Worm (Caenorhabditis elegans): ENCODE data around the gene rps-11.

The rps-11 gene

DNA sequence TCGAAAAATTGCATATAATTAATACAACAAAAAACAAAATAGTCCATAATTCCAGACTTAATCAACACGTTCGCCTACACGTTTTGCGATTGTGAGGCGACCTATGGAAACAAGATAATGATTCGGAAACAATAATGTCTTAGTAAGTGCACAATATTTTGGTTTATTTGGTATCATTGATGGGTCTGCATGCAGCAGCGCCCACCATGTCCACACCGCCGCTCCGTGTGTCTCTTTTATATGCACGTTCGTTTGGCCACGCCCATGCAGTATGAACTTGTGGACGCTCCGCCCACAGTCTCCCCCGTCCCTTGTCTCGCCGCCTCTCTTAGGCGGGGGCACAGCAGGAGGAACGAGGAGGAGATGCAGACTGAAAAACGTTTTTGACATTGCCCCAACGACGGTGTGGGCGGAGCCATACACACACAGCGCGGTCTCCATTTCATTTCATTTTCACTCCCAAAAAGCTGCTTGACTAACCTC lies 8.2 kb upstream of the rps-11 start, which contains the start of gene mig-38:
mig-38 (plus strand) TSS at position 54 of the 483 bp plus-strand sequence.
- no peak for TF ChIP-seq egl-18 (GFP tag; IDR thresholded peaks at IDR 0.05)
- no peak for TF ChIP-seq F57C9.4 (tag; optimal IDR thresholded peaks at IDR 0.05)
- no peak for TF ChIP-seq hlh-12 (tag; optimal IDR thresholded peaks at IDR 0.05)
- no peak for TF ChIP-seq madf-3 (GFP tag; IDR thresholded peaks at IDR 0.05)
- no peak for TF ChIP-seq bed-1 (GFP tag; IDR thresholded peaks at IDR 0.05)
- TF ChIP-seq aptf-3 (GFP tag; IDR thresholded peaks at IDR 0.05) = no peak
- peak; percentile 41; the same call in 1 of the 2 replicates for TF ChIP-seq hmg-1.2 (GFP tag; IDR thresholded peaks at IDR 0.05)
- no peak for TF ChIP-seq lag-1 (GFP tag; IDR thresholded peaks at IDR 0.05)
- TF ChIP-seq ztf-3 (GFP tag; optimal IDR thresholded peaks at IDR 0.05) = no peak
- TF ChIP-seq hmg-20 (GFP tag; IDR thresholded peaks at IDR 0.05) = no peak
- TF ChIP-seq ZK185.1 (tag; optimal IDR thresholded peaks at IDR 0.05; ENCODE audit: poor library complexity, severe bottlenecking) = no peak
- TF ChIP-seq mcd-1 (GFP tag; IDR thresholded peaks at IDR 0.05) = peak; percentile 48; the same call in 1 of the 2 replicates
- no peak for TF ChIP-seq B0336.3 (GFP tag; IDR thresholded peaks at IDR 0.05)
- no peak for TF ChIP-seq hsf-1 (GFP tag; IDR thresholded peaks at IDR 0.05)
- no peak for TF ChIP-seq ztf-26 (tag; optimal IDR thresholded peaks at IDR 0.05)
- TF ChIP-seq lin-54 (GFP tag; optimal IDR thresholded peaks at IDR 0.05) = no peak
- no peak for TF ChIP-seq D2030.7 (GFP tag; IDR thresholded peaks at IDR 0.05)
- TF ChIP-seq F39B2.1 (GFP tag; IDR thresholded peaks at IDR 0.05) = no peak
- TF ChIP-seq Y53F4B.3 (GFP tag; IDR thresholded peaks at IDR 0.05) = no peak
- TF ChIP-seq madf-6 (GFP tag; IDR thresholded peaks at IDR 0.05) = no peak
- TF ChIP-seq chd-7 (tag; optimal IDR thresholded peaks at IDR 0.05) = peak; percentile 48
- TF ChIP-seq Y67H2A.10 (GFP tag; conservative IDR thresholded peaks at IDR 0.05) = no peak
- peak; percentile 75 for TF ChIP-seq nhr-80 (tag; optimal IDR thresholded peaks at IDR 0.05)
- TF ChIP-seq Y53G8AR.9 (GFP tag; conservative IDR thresholded peaks at IDR 0.05) = no peak; the same call in 1 of the 2 replicates
- no peak for TF ChIP-seq pha-4 (tag; optimal IDR thresholded peaks at IDR 0.05)
- TF ChIP-seq ztf-28 (GFP tag; IDR thresholded peaks at IDR 0.05) = no peak
- TF ChIP-seq somi-1 (GFP tag; optimal IDR thresholded peaks at IDR 0.05) = peak; percentile 22
- TF ChIP-seq zfh-2 (GFP tag; conservative IDR thresholded peaks at IDR 0.05) = peak; percentile 94
- no peak for TF ChIP-seq hrde-1 (tag; optimal IDR thresholded peaks at IDR 0.05; ENCODE audit: borderline replicate concordance)
- TF ChIP-seq nhr-27 (tag; optimal IDR thresholded peaks at IDR 0.05) = no peak
- no peak for TF ChIP-seq rec-8 (tag; optimal IDR thresholded peaks at IDR 0.05)
- TF ChIP-seq F10E7.11 (tag; optimal IDR thresholded peaks at IDR 0.05) = no peak
- TF ChIP-seq atf-7 (tag; optimal IDR thresholded peaks at IDR 0.05) = peak; percentile 22
- no peak for TF ChIP-seq unc-62 (GFP tag; optimal IDR thresholded peaks at IDR 0.05)
- TF ChIP-seq sptf-2 (GFP tag; optimal IDR thresholded peaks at IDR 0.05) = peak; percentile 25
- TF ChIP-seq Y56A3A.18 (GFP tag; IDR thresholded peaks at IDR 0.05) = no peak
- no peak for TF ChIP-seq madf-10 (tag; optimal IDR thresholded peaks at IDR 0.05)
- TF ChIP-seq F23B12.7 (tag; optimal IDR thresholded peaks at IDR 0.05; ENCODE audit: insufficient read depth) = peak; percentile 53
- no peak for TF ChIP-seq nfya-2 (GFP tag; IDR thresholded peaks at IDR 0.05)
- TF ChIP-seq repo-1 (tag; optimal IDR thresholded peaks at IDR 0.05) = peak; percentile 47
- peak; percentile 10 for TF ChIP-seq tbp1 (GFP tag; optimal IDR thresholded peaks at IDR 0.05)
- TF ChIP-seq attf-3 (GFP tag; conservative IDR thresholded peaks at IDR 0.05) = no peak
- TF ChIP-seq fkh-3 (tag; optimal IDR thresholded peaks at IDR 0.05) = no peak
- TF ChIP-seq pbrm-1 (GFP tag; IDR thresholded peaks at IDR 0.05) = no peak
- peak; percentile 29 for TF ChIP-seq athp-1 (tag; optimal IDR thresholded peaks at IDR 0.05)
- TF ChIP-seq ceh-27 (GFP tag; optimal IDR thresholded peaks at IDR 0.05) = peak; percentile 11
- no peak for TF ChIP-seq F49E8.2 (tag; optimal IDR thresholded peaks at IDR 0.05; ENCODE audit: insufficient read depth)
- no peak for TF ChIP-seq ccch-3 (GFP tag; optimal IDR thresholded peaks at IDR 0.05)
- TF ChIP-seq egl-44 (GFP tag; IDR thresholded peaks at IDR 0.05) = no peak

Data from whole organism, young adult.